Fruit fly (Drosophila melanogaster): ENCODE measurements around the gene Hel25E.

The Hel25E gene

DNA sequence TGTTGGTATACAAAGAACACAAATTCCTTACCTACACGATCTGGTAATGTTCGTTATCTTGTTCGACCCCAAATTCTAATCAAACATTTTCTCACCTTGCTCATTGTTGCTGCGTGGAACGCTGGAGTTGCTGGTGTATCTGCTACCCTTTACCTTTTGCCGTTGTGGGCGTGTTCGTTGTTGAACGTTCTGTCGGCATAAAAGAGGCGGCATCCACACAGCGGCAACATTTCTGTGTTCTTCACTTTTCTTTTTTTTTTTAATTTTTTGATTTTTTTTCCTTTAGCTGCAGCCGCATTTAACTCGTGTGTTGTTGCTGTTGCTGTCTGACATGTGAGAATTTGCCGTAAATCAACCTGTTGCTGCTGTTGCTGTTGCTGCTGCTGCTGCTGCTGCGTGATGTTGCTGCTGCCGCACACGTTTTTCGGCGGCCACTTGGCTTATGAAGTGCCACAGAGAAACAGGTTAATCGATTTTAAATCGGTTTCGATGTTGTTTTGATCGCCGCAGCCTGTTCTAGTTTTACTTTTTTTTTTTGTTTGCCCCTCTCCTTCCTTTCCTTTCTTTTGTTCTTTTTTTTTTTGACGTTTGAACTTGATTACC is 52.3 kb downstream of the Hel25E start:
- peak; percentile 7 for TF ChIP-seq Pif1B (GFP tag; optimal IDR thresholded peaks at IDR 0.05)
- TF ChIP-seq CG13204 (GFP tag; optimal IDR thresholded peaks at IDR 0.05) = peak; percentile 49
- TF ChIP-seq CG8159 (tag; optimal IDR thresholded peaks at IDR 0.05) = peak; percentile 11
- no peak for TF ChIP-seq CG32121 (GFP tag; IDR thresholded peaks at IDR 0.05)
- peak; percentile 38; the same call in 1 of the 3 replicates for TF ChIP-seq CG4496 (GFP tag; IDR thresholded peaks at IDR 0.05)
- peak; percentile 18 for TF ChIP-seq Pif1A (GFP tag; optimal IDR thresholded peaks at IDR 0.05)
- TF ChIP-seq CG14655 (GFP tag; optimal IDR thresholded peaks at IDR 0.05) = no peak
- no peak for TF ChIP-seq CG8301 (tag; optimal IDR thresholded peaks at IDR 0.05)
